Worm (Caenorhabditis elegans) whole organism, young adult: ENCODE results near the gene cyb-1.

ENCODE experiments used
- B0019.2 ChIP-seq: fragments of 200-800 bp; sonication (Bioruptor generic); conservative IDR thresholded peaks from 2 replicates; pipeline ENCODE4 v1.3.6; 2022; ENCODE audit warnings: missing genetic modification reagents, missing genetic modification characterization, missing compliant biosample characterization
- B0261.1 ChIP-seq: sonication (generic microtip); optimal IDR thresholded peaks from 2 replicates; lab custom pipeline; 2016; ENCODE audit warnings: mild to moderate bottlenecking, missing genetic modification characterization, moderate library complexity, missing compliant biosample characterization
- D2030.7 ChIP-seq: fragments of 200-800 bp; sonication (Bioruptor generic); IDR thresholded peaks from 2 replicates; pipeline ENCODE4 v1.3.6; 2022; ENCODE audit warnings: missing genetic modification reagents, missing genetic modification characterization, missing compliant biosample characterization
- F10E7.11 ChIP-seq: sonication (generic microtip); optimal IDR thresholded peaks from 2 replicates; lab custom pipeline; 2017; ENCODE audit warnings: mild to moderate bottlenecking, missing genetic modification characterization, moderate library complexity, missing compliant biosample characterization
- F23B12.7 ChIP-seq: sonication (generic microtip); optimal IDR thresholded peaks from 2 replicates; lab custom pipeline; 2017; ENCODE audit warnings: missing genetic modification characterization, mild to moderate bottlenecking, missing compliant biosample characterization, antibody characterized with exemption, moderate library complexity; ENCODE audit not compliant: insufficient read depth
- F33H1.4 ChIP-seq: fragments of 200-800 bp; sonication (Bioruptor generic); IDR thresholded peaks from 2 replicates; pipeline ENCODE4 v1.3.6; 2022; ENCODE audit warnings: missing genetic modification reagents, missing genetic modification characterization, missing compliant biosample characterization
- F37B4.10 ChIP-seq: fragments of 200-800 bp; sonication (Bioruptor generic); IDR thresholded peaks from 2 replicates; pipeline ENCODE4 v1.3.6; 2022; ENCODE audit warnings: missing genetic modification characterization, missing compliant biosample characterization
- F39B2.1 ChIP-seq: fragments of 200-800 bp; sonication (Bioruptor generic); IDR thresholded peaks from 2 replicates; pipeline ENCODE4 v1.3.6; 2022; ENCODE audit warnings: missing genetic modification reagents, missing genetic modification characterization, missing compliant biosample characterization
- F57C9.4 ChIP-seq: sonication (generic microtip); optimal IDR thresholded peaks from 2 replicates; lab custom pipeline; 2017; ENCODE audit warnings: mild to moderate bottlenecking, missing genetic modification characterization, missing compliant biosample characterization
- K11D2.4 ChIP-seq: fragments of 200-800 bp; sonication (Bioruptor generic); IDR thresholded peaks from 2 replicates; pipeline ENCODE4 v1.3.6; 2022; ENCODE audit warnings: missing genetic modification reagents, missing genetic modification characterization, missing compliant biosample characterization
- Y67H2A.10 ChIP-seq: fragments of 200-800 bp; sonication (Bioruptor generic); conservative IDR thresholded peaks from 2 replicates; pipeline ENCODE4 v1.3.6; 2022; ENCODE audit warnings: missing genetic modification reagents, missing genetic modification characterization, missing compliant biosample characterization
- ZK185.1 ChIP-seq: sonication (generic microtip); optimal IDR thresholded peaks from 2 replicates; lab custom pipeline; 2016; ENCODE audit warnings: mild to moderate bottlenecking, missing genetic modification characterization, missing compliant biosample characterization; ENCODE audit not compliant: poor library complexity, severe bottlenecking
- ama-1 ChIP-seq, 3 experiments: fragments of 150-350 bp in 1 of 3; sonication (generic microtip) in 2 of 3; optimal IDR thresholded peaks; 2 replicates each; lab custom pipeline; 2014 to 2018; ENCODE audit warnings: missing biosample characterization in 2 of 3, missing genetic modification characterization in 2 of 3, missing genetic modification reagents in 2 of 3
- attf-3 ChIP-seq: fragments of 200-800 bp; sonication (Bioruptor generic); conservative IDR thresholded peaks from 2 replicates; pipeline ENCODE4 v1.3.6; 2022; ENCODE audit warnings: missing genetic modification reagents, missing genetic modification characterization, missing compliant biosample characterization
- attf-5 ChIP-seq: fragments of 200-800 bp; sonication (Bioruptor generic); optimal IDR thresholded peaks from 2 replicates; lab custom pipeline; 2018; ENCODE audit warnings: mild to moderate bottlenecking, missing genetic modification characterization, missing compliant biosample characterization
- attf-6 ChIP-seq: fragments of 200-800 bp; sonication (Bioruptor generic); IDR thresholded peaks from 2 replicates; pipeline ENCODE4 v1.3.6; 2022; ENCODE audit warnings: missing genetic modification reagents, missing genetic modification characterization, missing compliant biosample characterization
- bed-2 ChIP-seq: fragments of 200-800 bp; sonication (Bioruptor generic); IDR thresholded peaks from 2 replicates; pipeline ENCODE4 v1.3.6; 2022; ENCODE audit warnings: missing genetic modification reagents, missing genetic modification characterization, missing compliant biosample characterization
- ceh-79 ChIP-seq: sonication (generic microtip); optimal IDR thresholded peaks from 2 replicates; lab custom pipeline; 2017; ENCODE audit warnings: mild to moderate bottlenecking, missing genetic modification characterization, missing compliant biosample characterization
- ceh-91 ChIP-seq: fragments of 200-800 bp; sonication (Bioruptor generic); IDR thresholded peaks from 2 replicates; pipeline ENCODE4 v1.3.6; 2022; ENCODE audit warnings: missing genetic modification reagents, missing genetic modification characterization, missing compliant biosample characterization
- dpff-1 ChIP-seq: sonication (generic microtip); optimal IDR thresholded peaks from 2 replicates; lab custom pipeline; 2017; ENCODE audit warnings: mild to moderate bottlenecking, missing genetic modification characterization, missing compliant biosample characterization
- dpl-1 ChIP-seq: fragments of 150-350 bp; optimal IDR thresholded peaks from 2 replicates; lab custom pipeline; 2014; ENCODE audit warnings: missing biosample characterization, missing genetic modification reagents, missing genetic modification characterization
- ekl-4 ChIP-seq: fragments of 200-800 bp; sonication (Bioruptor generic); IDR thresholded peaks from 2 replicates; pipeline ENCODE4 v1.3.6; 2022; ENCODE audit warnings: missing genetic modification reagents, missing genetic modification characterization, missing compliant biosample characterization
- ets-4 ChIP-seq: fragments of 200-800 bp; sonication (Bioruptor generic); optimal IDR thresholded peaks from 2 replicates; lab custom pipeline; 2018; ENCODE audit warnings: mild to moderate bottlenecking, missing genetic modification characterization, missing compliant biosample characterization
- hlh-12 ChIP-seq: sonication (generic microtip); optimal IDR thresholded peaks from 2 replicates; lab custom pipeline; 2016; ENCODE audit warnings: missing genetic modification characterization, missing compliant biosample characterization
- hmg-20 ChIP-seq: fragments of 200-800 bp; sonication (Bioruptor generic); IDR thresholded peaks from 2 replicates; pipeline ENCODE4 v1.3.6; 2022; ENCODE audit warnings: missing genetic modification reagents, missing genetic modification characterization, missing compliant biosample characterization
- lag-1 ChIP-seq: fragments of 200-800 bp; sonication (Bioruptor generic); IDR thresholded peaks from 2 replicates; pipeline ENCODE4 v1.3.6; 2022; ENCODE audit warnings: missing genetic modification reagents, missing genetic modification characterization, missing compliant biosample characterization
- lin-54 ChIP-seq: fragments of 200-800 bp; sonication (Bioruptor generic); optimal IDR thresholded peaks from 2 replicates; lab custom pipeline; 2018; ENCODE audit warnings: mild to moderate bottlenecking, missing genetic modification characterization, missing compliant biosample characterization
- lsl-1 ChIP-seq: fragments of 200-800 bp; sonication (Bioruptor generic); optimal IDR thresholded peaks from 2 replicates; lab custom pipeline; 2018; ENCODE audit warnings: mild to moderate bottlenecking, missing genetic modification characterization, moderate library complexity, missing compliant biosample characterization
- lsy-27 ChIP-seq: sonication (generic microtip); optimal IDR thresholded peaks from 2 replicates; lab custom pipeline; 2017; ENCODE audit warnings: missing genetic modification characterization, mild to moderate bottlenecking, missing compliant biosample characterization, antibody characterized with exemption, missing genotype, borderline replicate concordance; ENCODE audit not compliant: insufficient read depth
- madf-6 ChIP-seq: fragments of 200-800 bp; sonication (Bioruptor generic); IDR thresholded peaks from 2 replicates; pipeline ENCODE4 v1.3.6; 2022; ENCODE audit warnings: missing genetic modification reagents, missing genetic modification characterization, missing compliant biosample characterization
- madf-8 ChIP-seq: fragments of 200-800 bp; sonication (Bioruptor generic); conservative IDR thresholded peaks from 2 replicates; pipeline ENCODE4 v1.3.6; 2022; ENCODE audit warnings: missing genetic modification reagents, missing genetic modification characterization, missing compliant biosample characterization
- mcd-1 ChIP-seq: fragments of 200-800 bp; sonication (Bioruptor generic); IDR thresholded peaks from 2 replicates; pipeline ENCODE4 v1.3.6; 2022; ENCODE audit warnings: missing genetic modification reagents, missing genetic modification characterization, missing compliant biosample characterization
- mxl-1 ChIP-seq: sonication (generic microtip); optimal IDR thresholded peaks from 2 replicates; lab custom pipeline; 2016; ENCODE audit warnings: missing genetic modification characterization, missing compliant biosample characterization
- nfya-1 ChIP-seq: sonication (generic microtip); optimal IDR thresholded peaks from 2 replicates; lab custom pipeline; 2017; ENCODE audit warnings: antibody characterized with exemption, missing compliant biosample characterization, missing genetic modification characterization, borderline replicate concordance; ENCODE audit not compliant: insufficient read depth
- nfyb-1 ChIP-seq: fragments of 200-800 bp; sonication (Bioruptor generic); IDR thresholded peaks from 2 replicates; pipeline ENCODE4 v1.3.6; 2022; ENCODE audit warnings: missing genetic modification reagents, missing genetic modification characterization, missing compliant biosample characterization
- nhr-90 ChIP-seq: sonication (generic microtip); optimal IDR thresholded peaks from 2 replicates; lab custom pipeline; 2016; ENCODE audit warnings: missing genotype, mild to moderate bottlenecking, missing genetic modification characterization, missing compliant biosample characterization
- pbrm-1 ChIP-seq: fragments of 200-800 bp; sonication (Bioruptor generic); IDR thresholded peaks from 2 replicates; pipeline ENCODE4 v1.3.6; 2022; ENCODE audit warnings: missing genetic modification reagents, missing genetic modification characterization, missing compliant biosample characterization
- rcor-1 ChIP-seq: fragments of 200-800 bp; sonication (Bioruptor generic); IDR thresholded peaks from 2 replicates; pipeline ENCODE4 v1.3.6; 2022; ENCODE audit warnings: missing genetic modification reagents, missing genetic modification characterization, missing compliant biosample characterization
- somi-1 ChIP-seq: fragments of 200-800 bp; sonication (Bioruptor generic); optimal IDR thresholded peaks from 2 replicates; lab custom pipeline; 2018; ENCODE audit warnings: mild to moderate bottlenecking, missing genetic modification characterization, missing compliant biosample characterization
- sptf-2 ChIP-seq: fragments of 200-800 bp; sonication (Bioruptor generic); optimal IDR thresholded peaks from 2 replicates; lab custom pipeline; 2018; ENCODE audit warnings: mild to moderate bottlenecking, missing genetic modification characterization, missing compliant biosample characterization
- tbx-9 ChIP-seq: sonication (generic microtip); optimal IDR thresholded peaks from 2 replicates; lab custom pipeline; 2016; ENCODE audit warnings: borderline replicate concordance, missing genetic modification characterization, inconsistent platforms, missing compliant biosample characterization
- unc-130 ChIP-seq: sonication (generic microtip); optimal IDR thresholded peaks from 2 replicates; lab custom pipeline; 2016; ENCODE audit warnings: missing genetic modification reagents, missing genetic modification characterization, missing compliant biosample characterization
- unc-62 ChIP-seq: fragments of 150-350 bp; optimal IDR thresholded peaks from 2 replicates; lab custom pipeline; 2014; ENCODE audit warnings: missing biosample characterization, missing genetic modification reagents, missing genetic modification characterization
- xnd-1 ChIP-seq: sonication (generic microtip); optimal IDR thresholded peaks from 2 replicates; lab custom pipeline; 2016; ENCODE audit warnings: missing genotype, missing genetic modification reagents, missing genetic modification characterization, missing compliant biosample characterization
- ztf-22 ChIP-seq: fragments of 200-800 bp; sonication (Bioruptor generic); optimal IDR thresholded peaks from 2 replicates; lab custom pipeline; 2018; ENCODE audit warnings: mild to moderate bottlenecking, missing genetic modification characterization, moderate library complexity, missing compliant biosample characterization
- ztf-25 ChIP-seq: fragments of 200-800 bp; sonication (Bioruptor generic); IDR thresholded peaks from 2 replicates; pipeline ENCODE4 v1.3.6; 2022; ENCODE audit warnings: missing genetic modification reagents, missing genetic modification characterization, missing compliant biosample characterization

cyb-1 gene

DNA sequence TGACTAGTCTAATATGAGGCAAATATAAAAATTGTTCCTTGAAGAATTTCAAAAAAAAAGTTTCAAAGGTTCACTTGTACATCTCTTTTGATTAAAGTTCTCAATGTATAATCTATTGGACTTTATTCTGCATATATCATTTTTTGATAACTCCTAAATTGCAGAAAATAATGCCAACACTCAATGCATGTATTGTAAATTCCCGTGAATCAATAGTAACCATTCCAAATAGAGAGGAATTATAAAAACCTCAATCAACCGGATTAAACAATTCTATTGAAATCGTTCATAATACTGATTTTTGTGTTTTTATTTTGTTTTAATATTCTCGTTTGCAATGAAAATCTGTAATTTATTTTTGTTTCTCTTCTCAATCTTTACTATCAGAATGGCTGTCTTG is 30.0 kb downstream of the cyb-1 start, which contains the start of gene T25B9.12:
T25B9.12 (plus strand) TSS at position 301 of the 400 bp plus-strand sequence.
- TF ChIP-seq hmg-20 (GFP tag; lab: Robert Waterston, UW) (no peak), sptf-2 (GFP tag; lab: Kevin White, UChicago) (no peak), unc-62 (GFP tag; lab: Kevin White, UChicago) (no peak)
- TF ChIP-seq, all 124 proteins: peak for 0

DNA sequence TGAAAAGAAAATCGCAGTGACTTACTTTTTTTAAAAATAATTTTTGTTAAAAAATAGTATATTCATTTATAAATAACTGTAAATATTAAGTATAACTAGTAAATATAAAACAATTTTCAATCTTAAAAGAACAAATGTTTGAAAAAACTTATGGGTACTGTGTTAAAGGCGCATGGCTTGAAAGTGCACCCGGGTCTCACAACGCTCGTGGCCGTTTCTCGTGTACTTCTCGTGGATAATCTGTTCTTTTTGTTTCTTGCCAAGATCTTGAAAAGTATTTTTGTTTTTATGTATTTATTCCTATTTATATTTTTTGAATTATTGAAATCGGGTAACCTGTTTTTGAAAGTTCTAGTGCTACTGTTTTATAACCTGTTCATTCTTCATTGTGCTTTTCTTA is 31.1 kb downstream of the cyb-1 start:
- TF ChIP-seq ekl-4 (GFP tag; lab: Robert Waterston, UW) (no peak), F10E7.11 (tag; lab: Kevin White, UChicago) (no peak), D2030.7 (GFP tag; lab: Robert Waterston, UW) (peak; percentile 57; the same call in 1 of the 2 replicates), sptf-2 (GFP tag; lab: Kevin White, UChicago) (no peak), dpff-1 (tag; lab: Kevin White, UChicago) (no peak), F57C9.4 (no peak), mxl-1 (tag; lab: Kevin White, UChicago) (no peak), dpl-1 (GFP tag; lab: Kevin White, UChicago) (peak; percentile 31), pbrm-1 (GFP tag; lab: Robert Waterston, UW) (no peak), B0019.2 (GFP tag; lab: Robert Waterston, UW) (no peak), madf-6 (GFP tag; lab: Robert Waterston, UW) (peak; percentile 94), ztf-22 (GFP tag; lab: Kevin White, UChicago) (no peak), ZK185.1 (no peak), hlh-12 (tag; lab: Kevin White, UChicago) (no peak), F23B12.7 (tag; lab: Kevin White, UChicago) (peak; percentile 37), rcor-1 (GFP tag; lab: Robert Waterston, UW) (peak; percentile 51; the same call in 1 of the 2 replicates), lsy-27 (tag; lab: Kevin White, UChicago) (no peak), F37B4.10 (GFP tag; lab: Robert Waterston, UW) (no peak), nfya-1 (tag; lab: Kevin White, UChicago) (no peak), lsl-1 (GFP tag; lab: Kevin White, UChicago) (peak; percentile 89), unc-130 (GFP tag; lab: Kevin White, UChicago) (peak; percentile 41), ets-4 (no peak), ztf-25 (GFP tag; lab: Robert Waterston, UW) (no peak), ceh-79 (tag; lab: Kevin White, UChicago) (no peak), F33H1.4 (peak; percentile 95), tbx-9 (no peak), ama-1 (optimal IDR thresholded peaks at IDR 0.05; lab: Kevin White, UChicago) (no peak), ama-1 (GFP tag; optimal IDR thresholded peaks at IDR 0.05; lab: Kevin White, UChicago) (no peak), nhr-90 (tag; lab: Kevin White, UChicago) (no peak), madf-8 (peak; percentile 84), attf-5 (GFP tag; lab: Kevin White, UChicago) (no peak), bed-2 (GFP tag; lab: Robert Waterston, UW) (no peak), K11D2.4 (GFP tag; lab: Robert Waterston, UW) (no peak), ceh-91 (GFP tag; lab: Robert Waterston, UW) (peak; percentile 29; the same call in 1 of the 2 replicates), hmg-20 (GFP tag; lab: Robert Waterston, UW) (no peak), B0261.1 (tag; lab: Kevin White, UChicago) (no peak), attf-6 (GFP tag; lab: Robert Waterston, UW) (0 out of 2 replicates have a peak, but pooled peaks have one; percentile 30), somi-1 (GFP tag; lab: Kevin White, UChicago) (no peak), lin-54 (GFP tag; lab: Kevin White, UChicago) (peak; percentile 33), attf-3 (GFP tag; lab: Robert Waterston, UW) (peak; percentile 60; the same call in 1 of the 2 replicates), F39B2.1 (GFP tag; lab: Robert Waterston, UW) (no peak), xnd-1 (peak; percentile 83), mcd-1 (GFP tag; lab: Robert Waterston, UW) (no peak), Y67H2A.10 (GFP tag; lab: Robert Waterston, UW) (no peak), nfyb-1 (GFP tag; lab: Robert Waterston, UW) (no peak), lag-1 (GFP tag; lab: Robert Waterston, UW) (no peak)
